Worm (Caenorhabditis elegans): ENCODE data around the gene F31F4.1.

F31F4.1 gene

ce11 chrV:667459-667858 lies 16.4 kb upstream of the F31F4.1 start, which contains the start of gene nhr-180:
nhr-180 (minus strand) TSS chrV:667510.
- TF ChIP-seq W03F9.2 (tag; optimal IDR thresholded peaks at IDR 0.05), result no peak
- TF ChIP-seq dao-5 (tag; optimal IDR thresholded peaks at IDR 0.05), result no peak
- TF ChIP-seq him-1 (tag; optimal IDR thresholded peaks at IDR 0.05), result no peak

- TF ChIP-seq him-1 (tag; optimal IDR thresholded peaks at IDR 0.05), result no peak
- TF ChIP-seq dao-5 (tag; optimal IDR thresholded peaks at IDR 0.05), result no peak
Observed at ce11 chrV:671342-671741, 12.5 kb upstream of the F31F4.1 start, which contains the start of gene sru-24. sru-24 (minus strand) TSS chrV:671442.

- TF ChIP-seq him-1 (tag; optimal IDR thresholded peaks at IDR 0.05), result no peak
- no peak for TF ChIP-seq dao-5 (tag; optimal IDR thresholded peaks at IDR 0.05)
- TF ChIP-seq W03F9.2 (tag; optimal IDR thresholded peaks at IDR 0.05), result no peak
Observed at ce11 chrV:674213-674612, 9.6 kb upstream of the F31F4.1 start, which contains the start of gene sru-25. sru-25 (minus strand) TSS chrV:674313.

ce11 chrV:676090-676489 lies 7.8 kb upstream of the F31F4.1 start:
- no peak for TF ChIP-seq him-1 (tag; optimal IDR thresholded peaks at IDR 0.05)
- no peak for TF ChIP-seq W03F9.2 (tag; optimal IDR thresholded peaks at IDR 0.05)
- TF ChIP-seq dao-5 (tag; optimal IDR thresholded peaks at IDR 0.05), result no peak

ce11 chrV:676550-677084 lies 7.2 kb upstream of the F31F4.1 start, which contains the start of the genes fbxa-72 and srx-21:
fbxa-72 (minus strand) TSS chrV:676753.
srx-21 (plus strand) TSS chrV:677034.
- TF ChIP-seq W03F9.2 (tag; optimal IDR thresholded peaks at IDR 0.05) (peak; percentile 4), dao-5 (tag; optimal IDR thresholded peaks at IDR 0.05) (no peak)

- TF ChIP-seq W03F9.2 (tag; optimal IDR thresholded peaks at IDR 0.05), result no peak
- no peak for TF ChIP-seq him-1 (tag; optimal IDR thresholded peaks at IDR 0.05)
- no peak for TF ChIP-seq dao-5 (tag; optimal IDR thresholded peaks at IDR 0.05)
Observed at ce11 chrV:679663-680062, 4.2 kb upstream of the F31F4.1 start, which contains the start of gene srx-22. srx-22 (plus strand) TSS chrV:679963.

ce11 chrV:682031-682430 lies 1.8 kb upstream of the F31F4.1 start, which contains the start of gene srx-23:
srx-23 (plus strand) TSS chrV:682331.
- TF ChIP-seq dao-5 (tag; optimal IDR thresholded peaks at IDR 0.05), result no peak
- TF ChIP-seq W03F9.2 (tag; optimal IDR thresholded peaks at IDR 0.05), result no peak
- no peak for TF ChIP-seq him-1 (tag; optimal IDR thresholded peaks at IDR 0.05)

ce11 chrV:687384-687783 lies 3.5 kb downstream of the F31F4.1 start, which contains the start of gene H25P19.1:
H25P19.1 (plus strand) TSS chrV:687684.
- TF ChIP-seq him-1 (tag; optimal IDR thresholded peaks at IDR 0.05) (no peak), W03F9.2 (tag; optimal IDR thresholded peaks at IDR 0.05) (no peak), dao-5 (tag; optimal IDR thresholded peaks at IDR 0.05) (no peak)

- no peak for TF ChIP-seq W03F9.2 (tag; optimal IDR thresholded peaks at IDR 0.05)
- TF ChIP-seq him-1 (tag; optimal IDR thresholded peaks at IDR 0.05), result no peak
- TF ChIP-seq dao-5 (tag; optimal IDR thresholded peaks at IDR 0.05), result no peak
Observed at ce11 chrV:689538-689937, 5.7 kb downstream of the F31F4.1 start.

ce11 chrV:692720-693422 lies 9.0 kb downstream of the F31F4.1 start, which contains the start of gene srx-4:
srx-4 (minus strand) TSS chrV:692770.
- no peak for TF ChIP-seq dao-5 (tag; optimal IDR thresholded peaks at IDR 0.05)
- no peak for TF ChIP-seq W03F9.2 (tag; optimal IDR thresholded peaks at IDR 0.05)
- TF ChIP-seq him-1 (tag; optimal IDR thresholded peaks at IDR 0.05), result no peak

ce11 chrV:694625-695024 lies 10.8 kb downstream of the F31F4.1 start, which contains the start of gene srj-53:
srj-53 (minus strand) TSS chrV:694725.
- TF ChIP-seq dao-5 (tag; optimal IDR thresholded peaks at IDR 0.05), result no peak
- TF ChIP-seq W03F9.2 (tag; optimal IDR thresholded peaks at IDR 0.05), result no peak
- TF ChIP-seq him-1 (tag; optimal IDR thresholded peaks at IDR 0.05), result no peak

ce11 chrV:695914-696313 lies 12.1 kb downstream of the F31F4.1 start, which contains the start of gene srj-52:
srj-52 (minus strand) TSS chrV:696014.
- TF ChIP-seq him-1 (tag; optimal IDR thresholded peaks at IDR 0.05) (no peak), W03F9.2 (tag; optimal IDR thresholded peaks at IDR 0.05) (no peak), dao-5 (tag; optimal IDR thresholded peaks at IDR 0.05) (no peak)

- TF ChIP-seq him-1 (tag; optimal IDR thresholded peaks at IDR 0.05), result no peak
- TF ChIP-seq W03F9.2 (tag; optimal IDR thresholded peaks at IDR 0.05), result no peak
- no peak for TF ChIP-seq dao-5 (tag; optimal IDR thresholded peaks at IDR 0.05)
Observed at ce11 chrV:699051-699450, 15.2 kb downstream of the F31F4.1 start.

- no peak for TF ChIP-seq W03F9.2 (tag; optimal IDR thresholded peaks at IDR 0.05)
- TF ChIP-seq him-1 (tag; optimal IDR thresholded peaks at IDR 0.05), result no peak
- no peak for TF ChIP-seq dao-5 (tag; optimal IDR thresholded peaks at IDR 0.05)
Observed at ce11 chrV:699489-700129, 15.7 kb downstream of the F31F4.1 start, which contains the start of the genes ugt-29 and srx-5. ugt-29 (minus strand) TSS chrV:699589. srx-5 (plus strand) TSS chrV:700079.
